Worm (Caenorhabditis elegans) whole organism, L2 larva: ENCODE data around the gene B0554.7.

Experiments
- C34F6.9 ChIP-seq: fragments of 150-350 bp; optimal IDR thresholded peaks from 2 replicates; lab custom pipeline; 2014; ENCODE audit warnings: missing biosample characterization, missing genetic modification characterization
- R02D3.7 ChIP-seq: fragments of 150-350 bp; optimal IDR thresholded peaks from 2 replicates; lab custom pipeline; 2014; ENCODE audit warnings: missing biosample characterization, missing genetic modification characterization
- aly-2 ChIP-seq: fragments of 150-350 bp; optimal IDR thresholded peaks from 2 replicates; lab custom pipeline; 2014; ENCODE audit warnings: missing biosample characterization, missing genetic modification characterization
- ama-1 ChIP-seq: fragments of 150-350 bp; optimal IDR thresholded peaks from 2 replicates; lab custom pipeline; 2018; ENCODE audit warnings: inconsistent platforms
- ceh-16 ChIP-seq: fragments of 150-350 bp; optimal IDR thresholded peaks from 2 replicates; lab custom pipeline; 2014; ENCODE audit warnings: missing biosample characterization, missing genetic modification characterization
- lin-13 ChIP-seq: fragments of 150-350 bp; optimal IDR thresholded peaks from 2 replicates; lab custom pipeline; 2014; ENCODE audit warnings: missing biosample characterization, missing genetic modification reagents, missing genetic modification characterization
- lin-39 ChIP-seq: fragments of 150-350 bp; optimal IDR thresholded peaks from 2 replicates; lab custom pipeline; 2014; ENCODE audit warnings: missing biosample characterization, missing genetic modification reagents, missing genetic modification characterization
- lsy-2 ChIP-seq, 2 experiments: fragments of 150-350 bp in 1 of 2; sonication (generic microtip) in 1 of 2; optimal IDR thresholded peaks; 2 replicates each; lab custom pipeline; 2014 to 2017; ENCODE audit warnings: missing biosample characterization in 2 of 2, missing genetic modification characterization in 2 of 2
- nhr-77 ChIP-seq: fragments of 150-350 bp; optimal IDR thresholded peaks from 2 replicates; lab custom pipeline; 2014; ENCODE audit warnings: missing biosample characterization, missing genetic modification characterization
- skn-1 ChIP-seq: sonication (generic microtip); optimal IDR thresholded peaks from 2 replicates; lab custom pipeline; 2017; ENCODE audit warnings: missing biosample characterization, missing genetic modification characterization
- sma-9 ChIP-seq, 2 experiments: fragments of 150-350 bp in 1 of 2; sonication (generic microtip) in 1 of 2; optimal IDR thresholded peaks; 2 replicates each; lab custom pipeline; 2014 to 2016; ENCODE audit warnings: missing genetic modification characterization in 2 of 2, mild to moderate bottlenecking in 1 of 2, missing biosample characterization in 1 of 2, missing compliant biosample characterization in 1 of 2, missing genetic modification reagents in 1 of 2, moderate library complexity in 1 of 2
- unc-55 ChIP-seq: fragments of 150-350 bp; sonication (generic microtip); optimal IDR thresholded peaks from 3 replicates; lab custom pipeline; 2014; ENCODE audit warnings: missing biosample characterization, missing genetic modification reagents, missing genetic modification characterization
- unc-62 ChIP-seq: fragments of 150-350 bp; optimal IDR thresholded peaks from 2 replicates; lab custom pipeline; 2014; ENCODE audit warnings: missing biosample characterization, missing genetic modification reagents, missing genetic modification characterization
- zag-1 ChIP-seq: fragments of 150-350 bp; optimal IDR thresholded peaks from 2 replicates; lab custom pipeline; 2014; ENCODE audit warnings: missing biosample characterization, missing genetic modification characterization

ce11 chrV:396309-396708 lies 44.5 kb downstream of the B0554.7 start, which contains the start of gene nhr-253:
- TF ChIP-seq lin-39 (tag; lab: Kevin White, UChicago): no peak
- TF ChIP-seq sma-9 (GFP tag; optimal IDR thresholded peaks at IDR 0.05; lab: Kevin White, UChicago): no peak
- no peak for TF ChIP-seq sma-9 (tag; optimal IDR thresholded peaks at IDR 0.05; lab: Kevin White, UChicago)
- no peak for TF ChIP-seq nhr-77 (tag; lab: Kevin White, UChicago)
- no peak for TF ChIP-seq aly-2
- TF ChIP-seq skn-1: no peak
- no peak for TF ChIP-seq zag-1
- no peak for TF ChIP-seq ama-1 (lab: Kevin White, UChicago)
- no peak for TF ChIP-seq R02D3.7 (tag; lab: Kevin White, UChicago)
- TF ChIP-seq unc-55 (GFP tag; lab: Kevin White, UChicago): no peak
- TF ChIP-seq ceh-16 (tag; lab: Kevin White, UChicago): no peak
- no peak for TF ChIP-seq unc-62 (GFP tag; lab: Kevin White, UChicago)
- no peak for TF ChIP-seq lsy-2 (tag; optimal IDR thresholded peaks at IDR 0.05; lab: Kevin White, UChicago)
- no peak for TF ChIP-seq lin-13 (GFP tag; lab: Kevin White, UChicago)
- no peak for TF ChIP-seq C34F6.9 (tag; lab: Kevin White, UChicago)
